Worm (Caenorhabditis elegans) whole organism, dauer: ENCODE results near the gene str-144.

ENCODE experiments used
- unc-62 ChIP-seq: sonication (generic microtip); optimal IDR thresholded peaks from 2 replicates; lab custom pipeline; 2017; ENCODE audit warnings: missing biosample characterization, missing genetic modification reagents, missing genetic modification characterization

The str-144 gene

DNA sequence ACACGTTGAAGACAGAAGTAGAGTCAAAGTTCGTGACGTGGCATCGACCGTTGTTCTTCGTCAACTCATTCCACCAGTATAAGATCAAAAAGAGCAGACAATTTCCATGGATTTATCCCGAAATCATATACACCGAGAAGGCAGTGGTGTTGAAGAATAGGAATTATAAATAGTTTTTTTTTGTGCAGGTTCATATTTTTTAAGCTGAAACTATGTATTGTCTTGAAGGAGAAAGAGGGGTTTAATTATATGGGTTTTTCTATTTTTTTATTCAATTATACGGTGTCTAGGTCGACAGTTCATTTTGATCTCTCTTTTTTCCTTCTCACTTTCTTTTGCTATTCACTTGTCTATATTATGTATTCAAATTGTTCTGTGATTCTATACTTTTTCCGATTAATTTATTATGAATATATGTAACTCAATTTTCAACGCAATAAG lies 32.8 kb downstream of the str-144 start:
- no peak for TF ChIP-seq unc-62 (GFP tag; lab: Kevin White, UChicago)

DNA sequence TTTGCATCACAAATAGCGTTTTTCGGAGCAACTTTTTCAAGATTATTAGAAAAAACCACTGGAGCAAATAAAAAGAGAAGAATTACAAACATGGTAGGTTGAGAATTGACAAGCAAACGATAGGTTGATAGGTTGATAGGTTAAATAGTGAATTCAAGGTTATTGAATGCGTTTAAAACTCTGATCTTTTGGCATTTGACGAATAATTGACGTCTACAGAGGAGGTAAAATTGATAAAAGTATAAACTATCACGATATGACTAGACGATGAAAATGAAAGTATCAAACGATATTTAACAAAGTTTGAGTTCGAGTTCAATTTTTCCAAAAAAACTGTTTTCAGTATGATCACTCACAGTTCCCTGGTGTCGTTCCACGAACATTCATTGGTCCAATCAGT lies 36.0 kb downstream of the str-144 start, which contains the start of gene ZC513.14:
ZC513.14 (minus strand) TSS at position 101 of the 400 bp plus-strand sequence.
- TF ChIP-seq unc-62 (GFP tag; lab: Kevin White, UChicago) = no peak

DNA sequence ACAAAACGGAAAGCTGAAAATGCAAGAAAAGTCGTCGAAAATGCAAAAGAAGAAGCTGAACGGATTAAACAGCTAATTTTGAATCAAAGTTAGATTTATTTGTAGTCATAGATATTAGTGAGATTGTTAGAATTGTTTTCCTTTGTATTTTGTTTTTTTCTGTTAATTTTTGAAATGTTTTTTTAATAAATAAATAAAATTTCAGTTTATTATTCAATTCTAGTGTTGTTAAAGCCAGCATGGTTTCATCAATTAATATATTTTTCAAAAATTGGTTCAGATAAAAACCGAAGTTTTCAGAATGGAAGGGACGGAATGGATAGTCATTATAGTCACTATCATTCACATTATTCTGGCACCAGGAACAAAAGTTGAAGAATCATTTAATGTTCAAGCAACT lies 37.1 kb downstream of the str-144 start, which contains the start of gene algn-12:
algn-12 (plus strand) TSS at position 301 of the 400 bp plus-strand sequence.
- TF ChIP-seq unc-62 (GFP tag; lab: Kevin White, UChicago) = no peak

DNA sequence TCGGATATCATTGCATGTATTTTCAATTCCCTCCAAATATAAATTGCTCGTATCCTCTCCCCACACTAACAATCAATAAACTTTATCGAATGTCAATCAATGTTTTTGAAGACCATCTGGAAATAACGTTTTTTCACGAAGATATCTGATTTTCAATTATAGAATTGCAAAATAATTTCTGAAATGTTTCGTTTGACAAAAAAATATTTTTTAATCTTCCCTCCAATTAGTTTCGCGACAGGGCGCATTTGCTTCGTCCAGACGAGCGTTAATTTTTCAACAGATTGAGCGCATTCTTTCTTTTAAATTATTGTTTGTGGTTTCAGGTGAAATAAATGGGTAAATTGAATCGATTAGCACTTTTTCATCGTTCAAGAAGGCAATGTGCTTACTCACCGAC lies 40.8 kb downstream of the str-144 start, which contains the start of gene vars-1:
vars-1 (plus strand) TSS at position 291 of the 400 bp plus-strand sequence.
- TF ChIP-seq unc-62 (GFP tag; lab: Kevin White, UChicago) = no peak

DNA sequence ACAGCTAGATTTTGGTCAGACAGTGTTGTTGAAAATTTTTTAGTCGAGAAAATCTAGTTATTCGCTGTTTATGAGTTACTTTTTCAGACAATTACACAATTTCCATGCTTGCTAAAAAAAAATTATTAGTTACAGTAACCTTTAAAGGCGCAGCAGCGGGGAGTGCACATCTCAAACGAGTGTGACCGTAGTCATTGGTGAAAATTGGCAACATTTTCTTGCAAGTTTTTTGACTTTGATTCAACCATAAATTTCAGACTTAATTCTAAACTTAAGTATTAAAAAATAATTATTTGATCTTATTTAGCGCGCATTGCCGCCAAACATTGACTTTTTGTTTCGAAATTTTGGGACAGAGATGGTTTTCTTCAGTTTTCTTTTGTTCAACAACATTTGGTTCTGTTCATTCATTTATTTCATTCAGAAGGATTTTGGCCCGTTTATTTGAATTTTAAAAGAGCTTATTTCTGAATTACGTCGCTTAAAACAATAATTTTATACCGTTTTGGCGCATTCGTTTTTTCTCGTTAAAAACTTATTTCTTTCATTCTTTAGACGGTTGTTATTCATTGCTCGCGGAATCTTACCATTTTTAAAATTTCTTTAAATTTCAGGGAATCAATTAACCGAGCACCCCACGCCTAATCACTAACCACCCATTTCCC lies 43.0 kb downstream of the str-144 start, which contains the start of gene oma-2:
oma-2 (plus strand) TSS at position 615 of the 665 bp plus-strand sequence.
- no peak for TF ChIP-seq unc-62 (GFP tag; lab: Kevin White, UChicago)

DNA sequence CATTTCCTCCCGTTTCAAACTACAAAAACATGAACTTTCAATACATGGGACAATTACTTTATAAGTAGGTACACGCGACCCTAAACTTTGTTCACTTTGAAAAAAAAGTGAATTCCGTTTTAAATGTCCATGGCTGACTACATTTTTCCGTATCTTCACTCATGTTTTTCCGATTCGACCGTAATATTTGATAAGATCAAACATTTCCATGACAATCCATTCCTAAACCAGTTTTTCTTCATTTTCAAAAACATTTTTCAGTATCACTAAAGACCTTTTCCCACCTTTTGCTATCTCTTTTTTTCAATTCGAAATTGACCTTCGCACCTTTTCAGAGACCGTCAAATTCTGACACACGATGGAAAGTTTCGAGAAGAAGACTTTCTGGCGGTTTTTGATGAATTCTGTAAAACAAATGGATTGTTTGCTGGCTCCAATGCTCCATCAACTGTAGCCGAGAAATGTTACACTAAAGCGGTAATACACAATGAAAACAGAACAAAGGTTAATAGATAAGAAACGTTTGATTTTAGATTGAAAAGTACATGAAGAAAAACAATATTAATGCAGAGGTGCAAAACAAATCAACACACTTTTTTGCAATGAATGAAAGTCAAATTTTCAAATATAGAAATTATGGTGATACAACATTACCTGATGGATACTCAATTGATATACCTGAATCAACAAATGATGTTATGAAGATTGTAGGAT lies 44.4 kb downstream of the str-144 start:
- TF ChIP-seq unc-62 (GFP tag; lab: Kevin White, UChicago) = no peak

ce11 chrV:8026343-8026742 lies 45.6 kb downstream of the str-144 start, which contains the start of gene F43H9.4:
F43H9.4 (plus strand) TSS chrV:8026708.
- no peak for TF ChIP-seq unc-62 (GFP tag; lab: Kevin White, UChicago)

ce11 chrV:8025259-8025658 lies 46.7 kb downstream of the str-144 start:
- TF ChIP-seq unc-62 (GFP tag; lab: Kevin White, UChicago) = no peak

ce11 chrV:8024752-8025151 lies 47.2 kb downstream of the str-144 start, which contains the start of gene F43H9.3:
F43H9.3 (minus strand) TSS chrV:8024940.
- TF ChIP-seq unc-62 (GFP tag; lab: Kevin White, UChicago) = no peak

- no peak for TF ChIP-seq unc-62 (GFP tag; lab: Kevin White, UChicago)
These were observed 49.9 kb downstream of the str-144 start, which contains the start of gene ech-3 for ce11 chrV:8022040-8022439. ech-3 (plus strand) TSS chrV:8022217.
